Worm (Caenorhabditis elegans) whole organism, L4 larva: Measurements from ENCODE around the gene lin-52.

Experiments
- D1046.2 ChIP-seq: fragments of 200-800 bp; sonication (Bioruptor generic); IDR thresholded peaks from 2 replicates; pipeline ENCODE4 v1.3.6; 2022; ENCODE audit warnings: missing genetic modification characterization, missing compliant biosample characterization
- F10B5.3 ChIP-seq: sonication (generic microtip); optimal IDR thresholded peaks from 2 replicates; lab custom pipeline; 2016; ENCODE audit warnings: mild to moderate bottlenecking, missing genetic modification characterization, missing compliant biosample characterization
- F26F4.8 ChIP-seq: fragments of 200-800 bp; sonication (Bioruptor generic); conservative IDR thresholded peaks from 2 replicates; pipeline ENCODE4 v1.3.6; 2022; ENCODE audit warnings: missing genetic modification characterization, missing compliant biosample characterization
- F44E2.7 ChIP-seq: fragments of 200-800 bp; sonication (Bioruptor generic); IDR thresholded peaks from 2 replicates; pipeline ENCODE4 v2.1.2; 2022; ENCODE audit warnings: missing genetic modification characterization, missing compliant biosample characterization
- T20F7.1 ChIP-seq: fragments of 200-800 bp; sonication (Bioruptor generic); optimal IDR thresholded peaks from 2 replicates; lab custom pipeline; 2018; ENCODE audit warnings: mild to moderate bottlenecking, missing genetic modification characterization, missing compliant biosample characterization
- Y5F2A.4 ChIP-seq: fragments of 200-800 bp; sonication (Bioruptor generic); optimal IDR thresholded peaks from 2 replicates; lab custom pipeline; 2018; ENCODE audit warnings: mild to moderate bottlenecking, missing genetic modification characterization, missing compliant biosample characterization
- Y75B8A.6 ChIP-seq: fragments of 200-800 bp; sonication (Bioruptor generic); IDR thresholded peaks from 2 replicates; pipeline ENCODE4 v1.3.6; 2022; ENCODE audit warnings: missing genetic modification reagents, missing genetic modification characterization, missing compliant biosample characterization
- aha-1 ChIP-seq: fragments of 150-350 bp; peaks from one replicate; lab custom pipeline; 2014; ENCODE audit warnings: missing biosample characterization, missing genetic modification characterization
- ama-1 ChIP-seq: fragments of 150-350 bp; optimal IDR thresholded peaks from 2 replicates; lab custom pipeline; 2014; ENCODE audit warnings: inconsistent platforms, mixed read lengths
- arid-1 ChIP-seq: fragments of 200-800 bp; sonication (Bioruptor generic); conservative IDR thresholded peaks from 2 replicates; pipeline ENCODE4 v1.3.6; 2022; ENCODE audit warnings: missing genetic modification reagents, missing genetic modification characterization, missing compliant biosample characterization
- ceh-20 ChIP-seq: fragments of 200-800 bp; sonication (Bioruptor generic); IDR thresholded peaks from 2 replicates; pipeline ENCODE4 v1.3.6; 2022; ENCODE audit warnings: missing genetic modification reagents, missing genetic modification characterization, missing compliant biosample characterization
- ceh-28 ChIP-seq: fragments of 150-350 bp; optimal IDR thresholded peaks from 2 replicates; lab custom pipeline; 2014; ENCODE audit warnings: missing biosample characterization, missing genetic modification reagents, missing genetic modification characterization
- daf-16 ChIP-seq, 3 experiments: sonication (generic microtip); optimal IDR thresholded peaks; 2 replicates each; lab custom pipeline; 2016 to 2017; ENCODE audit warnings: missing genetic modification characterization in 3 of 3, missing genetic modification reagents in 3 of 3, mild to moderate bottlenecking in 2 of 3, missing compliant biosample characterization in 2 of 3, missing biosample characterization in 1 of 3, moderate library complexity in 1 of 3
- daf-19 ChIP-seq: fragments of 200-800 bp; sonication (Bioruptor generic); conservative IDR thresholded peaks from 2 replicates; pipeline ENCODE4 v1.3.6; 2022; ENCODE audit warnings: missing genetic modification characterization, missing compliant biosample characterization
- daf-8 ChIP-seq: fragments of 200-800 bp; sonication (Bioruptor generic); IDR thresholded peaks from 2 replicates; pipeline ENCODE4 v1.3.6; 2022; ENCODE audit warnings: missing genetic modification characterization, missing compliant biosample characterization
- duxl-1 ChIP-seq: sonication (generic microtip); optimal IDR thresholded peaks from 2 replicates; lab custom pipeline; 2016; ENCODE audit warnings: mild to moderate bottlenecking, missing genetic modification characterization, moderate library complexity, missing compliant biosample characterization; ENCODE audit not compliant: poor library complexity
- dve-1 ChIP-seq: sonication (generic microtip); optimal IDR thresholded peaks from 2 replicates; lab custom pipeline; 2017; ENCODE audit warnings: antibody characterized with exemption, mild to moderate bottlenecking, missing genetic modification characterization, missing compliant biosample characterization; ENCODE audit not compliant: insufficient read depth
- egl-43 ChIP-seq: fragments of 200-800 bp; sonication (Bioruptor generic); IDR thresholded peaks from 2 replicates; pipeline ENCODE4 v1.3.6; 2022; ENCODE audit warnings: missing genetic modification reagents, missing genetic modification characterization, missing compliant biosample characterization
- fos-1 ChIP-seq: fragments of 150-350 bp; optimal IDR thresholded peaks from 2 replicates; lab custom pipeline; 2014; ENCODE audit warnings: missing biosample characterization, missing genetic modification characterization
- gei-8 ChIP-seq: fragments of 200-800 bp; sonication (Bioruptor generic); optimal IDR thresholded peaks from 2 replicates; lab custom pipeline; 2018; ENCODE audit warnings: mild to moderate bottlenecking, missing genetic modification characterization, missing compliant biosample characterization
- lin-1 ChIP-seq: fragments of 200-800 bp; sonication (Bioruptor generic); IDR thresholded peaks from 2 replicates; pipeline ENCODE4 v1.3.6; 2022; ENCODE audit warnings: missing genetic modification reagents, missing genetic modification characterization, missing compliant biosample characterization
- lin-38 ChIP-seq: fragments of 200-800 bp; sonication (Bioruptor generic); IDR thresholded peaks from 2 replicates; pipeline ENCODE4 v1.3.6; 2022; ENCODE audit warnings: missing genetic modification reagents, missing genetic modification characterization, missing compliant biosample characterization
- lir-3 ChIP-seq: sonication (generic microtip); optimal IDR thresholded peaks from 2 replicates; lab custom pipeline; 2016; ENCODE audit warnings: mild to moderate bottlenecking, missing genetic modification characterization, missing compliant biosample characterization
- madf-5 ChIP-seq, 2 experiments: fragments of 200-800 bp; sonication (Bioruptor generic); IDR thresholded peaks; 2 replicates each; pipeline ENCODE4 v1.3.6; 2022; ENCODE audit warnings: missing compliant biosample characterization in 2 of 2, missing genetic modification characterization in 2 of 2
- madf-9 ChIP-seq: fragments of 200-800 bp; sonication (Bioruptor generic); conservative IDR thresholded peaks from 2 replicates; pipeline ENCODE4 v1.3.6; 2022; ENCODE audit warnings: missing genetic modification reagents, missing genetic modification characterization, missing compliant biosample characterization
- mes-2 ChIP-seq: sonication (generic microtip); optimal IDR thresholded peaks from 2 replicates; lab custom pipeline; 2016; ENCODE audit warnings: missing genotype, mild to moderate bottlenecking, missing genetic modification characterization, missing compliant biosample characterization; ENCODE audit not compliant: poor library complexity, severe bottlenecking
- mxl-2 ChIP-seq: fragments of 200-800 bp; sonication (Bioruptor generic); conservative IDR thresholded peaks from 2 replicates; pipeline ENCODE4 v1.3.6; 2022; ENCODE audit warnings: missing genetic modification reagents, missing genetic modification characterization, missing compliant biosample characterization
- nhr-102 ChIP-seq: sonication (generic microtip); optimal IDR thresholded peaks from 2 replicates; lab custom pipeline; 2016; ENCODE audit warnings: mild to moderate bottlenecking, missing genetic modification characterization, moderate library complexity, missing compliant biosample characterization
- nhr-111 ChIP-seq: fragments of 200-800 bp; sonication (Bioruptor generic); optimal IDR thresholded peaks from 2 replicates; lab custom pipeline; 2018; ENCODE audit warnings: mild to moderate bottlenecking, missing genetic modification characterization, missing compliant biosample characterization
- nhr-237 ChIP-seq: sonication (generic microtip); optimal IDR thresholded peaks from 2 replicates; lab custom pipeline; 2017; ENCODE audit warnings: missing biosample characterization, missing genetic modification characterization
- nhr-28 ChIP-seq: fragments of 150-350 bp; optimal IDR thresholded peaks from 2 replicates; lab custom pipeline; 2014; ENCODE audit warnings: missing biosample characterization, missing genetic modification characterization
- nhr-48 ChIP-seq: sonication (generic microtip); optimal IDR thresholded peaks from 2 replicates; lab custom pipeline; 2016; ENCODE audit warnings: mild to moderate bottlenecking, missing genetic modification characterization, missing compliant biosample characterization
- nhr-77 ChIP-seq: fragments of 150-350 bp; optimal IDR thresholded peaks from 2 replicates; lab custom pipeline; 2014; ENCODE audit warnings: missing biosample characterization, missing genetic modification characterization
- pha-4 ChIP-seq, 2 experiments: fragments of 150-350 bp in 1 of 2; fragments of 200-800 bp in 1 of 2; sonication (Bioruptor generic) in 1 of 2; IDR thresholded peaks in 1 of 2; optimal IDR thresholded peaks in 1 of 2; 2 replicates each; pipeline versions ENCODE4 v1.3.6 to Lab custom; 2014 to 2022; ENCODE audit warnings: missing genetic modification characterization in 2 of 2, missing genetic modification reagents in 2 of 2, missing biosample characterization in 1 of 2, missing compliant biosample characterization in 1 of 2
- sdz-12 ChIP-seq: fragments of 200-800 bp; sonication (Bioruptor generic); optimal IDR thresholded peaks from 2 replicates; lab custom pipeline; 2018; ENCODE audit warnings: mild to moderate bottlenecking, missing genetic modification characterization, missing compliant biosample characterization
- set-16 ChIP-seq: fragments of 200-800 bp; sonication (Bioruptor generic); IDR thresholded peaks from 2 replicates; pipeline ENCODE4 v1.3.6; 2022; ENCODE audit warnings: missing genetic modification reagents, missing genetic modification characterization, missing compliant biosample characterization
- tag-97 ChIP-seq: fragments of 200-800 bp; sonication (Bioruptor generic); IDR thresholded peaks from 2 replicates; pipeline ENCODE4 v1.3.6; 2022; ENCODE audit warnings: missing genetic modification characterization, missing compliant biosample characterization
- tra-1 ChIP-seq: fragments of 200-800 bp; sonication (Bioruptor generic); IDR thresholded peaks from 2 replicates; pipeline ENCODE4 v1.3.6; 2022; ENCODE audit warnings: missing genetic modification reagents, missing genetic modification characterization, missing compliant biosample characterization
- unc-130 ChIP-seq: sonication (generic microtip); optimal IDR thresholded peaks from 2 replicates; lab custom pipeline; 2016; ENCODE audit warnings: missing genetic modification reagents, missing genetic modification characterization, missing compliant biosample characterization
- unc-39 ChIP-seq: sonication (generic microtip); optimal IDR thresholded peaks from 2 replicates; lab custom pipeline; 2017; ENCODE audit warnings: missing biosample characterization, missing genetic modification characterization
- unc-62 ChIP-seq, 3 experiments: fragments of 150-350 bp in 1 of 3; sonication (generic microtip); optimal IDR thresholded peaks in 2 of 3; peaks in 1 of 3; 1 replicate in 1 of 3; 2 replicates in 2 of 3; lab custom pipeline; 2014 to 2017; ENCODE audit warnings: missing biosample characterization in 3 of 3, missing genetic modification characterization in 3 of 3, missing genetic modification reagents in 3 of 3, missing genotype in 1 of 3
- vab-7 ChIP-seq: fragments of 200-800 bp; sonication (Bioruptor generic); IDR thresholded peaks from 2 replicates; pipeline ENCODE4 v1.3.6; 2022; ENCODE audit warnings: missing genetic modification reagents, missing genetic modification characterization, missing compliant biosample characterization
- zag-1 ChIP-seq: fragments of 150-350 bp; optimal IDR thresholded peaks from 2 replicates; lab custom pipeline; 2014; ENCODE audit warnings: missing biosample characterization, missing genetic modification characterization

Gene lin-52

DNA sequence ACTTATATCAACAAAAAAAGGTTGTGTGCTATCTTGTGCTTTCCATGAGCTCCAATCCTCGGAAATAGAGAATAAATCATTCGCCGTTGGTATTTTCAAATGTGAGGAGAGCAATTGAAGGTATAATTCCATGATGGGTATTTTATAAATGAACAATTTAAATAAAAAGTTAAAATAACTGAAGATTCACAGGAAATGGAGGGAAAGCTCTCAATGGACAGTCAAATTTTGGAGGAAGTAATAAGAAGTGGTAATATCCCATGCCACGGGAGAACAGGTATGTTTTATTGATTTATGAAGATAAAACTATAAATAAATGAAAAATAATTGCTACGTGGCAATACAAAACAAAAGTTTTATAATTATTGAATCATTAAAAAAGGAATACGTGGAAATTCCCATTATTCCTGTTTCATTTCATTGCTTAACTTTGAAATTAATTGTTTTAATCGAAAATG is 41.4 kb downstream of the lin-52 start (continued):
- TF ChIP-seq lin-38 (GFP tag; lab: Robert Waterston, UW) (peak; percentile 62), ama-1 (lab: Kevin White, UChicago) (peak; percentile 68), egl-43 (GFP tag; lab: Robert Waterston, UW) (no peak), sdz-12 (peak; percentile 76), F44E2.7 (no peak), fos-1 (tag; lab: Kevin White, UChicago) (peak; percentile 51), duxl-1 (tag; lab: Kevin White, UChicago) (peak; percentile 46), nhr-237 (tag; lab: Kevin White, UChicago) (no peak), madf-9 (GFP tag; lab: Robert Waterston, UW) (no peak), Y75B8A.6 (GFP tag; lab: Robert Waterston, UW) (no peak), lir-3 (tag; lab: Kevin White, UChicago) (no peak), nhr-77 (no peak), zag-1 (tag; lab: Kevin White, UChicago) (no peak), dve-1 (peak; percentile 78)
- TF ChIP-seq, all 104 proteins: peak for 23

ce11 chrIII:9782483-9783081 is 42.0 kb downstream of the lin-52 start, which contains the start of gene R10E11.6:
TSS of gene R10E11.6 (plus strand) at chrIII:9783006.
- TF ChIP-seq unc-39 (tag; lab: Kevin White, UChicago) = no peak
- TF ChIP-seq daf-19 = 0 out of 2 replicates have a peak, but pooled peaks have one; percentile 10
- peak; percentile 33 for TF ChIP-seq Y5F2A.4 (GFP tag; lab: Kevin White, UChicago)
- no peak for TF ChIP-seq tag-97 (GFP tag; lab: Robert Waterston, UW)
- TF ChIP-seq aha-1 (tag; lab: Kevin White, UChicago) = peak; percentile 92
- 0 out of 2 replicates have a peak, but pooled peaks have one; percentile 8 for TF ChIP-seq daf-8
- TF ChIP-seq D1046.2 (GFP tag; lab: Robert Waterston, UW) = 0 out of 2 replicates have a peak, but pooled peaks have one; percentile 11
- TF ChIP-seq F10B5.3 (tag; lab: Kevin White, UChicago) = no peak
- TF ChIP-seq mes-2 (tag; lab: Kevin White, UChicago) = peak; percentile 22
- TF ChIP-seq ceh-20 (GFP tag; lab: Robert Waterston, UW) = no peak
- TF ChIP-seq, all 104 proteins: peak for 6

DNA sequence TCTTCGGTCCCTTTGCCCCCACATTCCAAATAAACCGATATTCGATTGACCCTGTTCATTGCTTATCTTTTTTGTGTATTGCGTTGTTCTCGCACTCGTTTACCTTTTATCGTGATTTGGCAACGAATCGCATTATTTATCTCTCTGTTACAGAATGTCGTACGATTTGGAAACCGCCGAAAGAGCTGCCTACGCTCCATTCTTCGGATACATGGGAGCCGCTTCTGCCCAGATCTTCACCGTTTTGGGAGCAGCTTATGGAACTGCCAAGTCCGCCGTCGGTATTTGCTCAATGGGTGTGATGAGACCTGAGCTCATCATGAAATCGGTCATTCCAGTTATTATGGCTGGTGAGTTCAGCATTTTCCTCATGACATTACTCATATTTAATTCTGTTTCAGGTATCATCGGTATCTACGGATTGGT is 42.5 kb downstream of the lin-52 start, which contains the start of gene vha-2:
Gene vha-2 (plus strand): TSS at position 154 of the 426 bp plus-strand sequence.
- TF ChIP-seq mes-2 (tag; lab: Kevin White, UChicago) = peak; percentile 32
- peak; percentile 61 for TF ChIP-seq lin-1
- TF ChIP-seq F44E2.7 = no peak
- no peak for TF ChIP-seq F26F4.8
- peak; percentile 10 for TF ChIP-seq nhr-48 (tag; lab: Kevin White, UChicago)
- TF ChIP-seq unc-130 (GFP tag; lab: Kevin White, UChicago) = no peak
- TF ChIP-seq vab-7 (GFP tag; lab: Robert Waterston, UW) = no peak
- TF ChIP-seq ceh-28 (tag; lab: Kevin White, UChicago) = no peak
- TF ChIP-seq dve-1 = peak; percentile 31
- TF ChIP-seq aha-1 (tag; lab: Kevin White, UChicago) = no peak
- peak in 1 of 2 experiments; percentile 91 for TF ChIP-seq unc-62 (GFP tag; optimal IDR thresholded peaks at IDR 0.05 in 1 of 2; lab: Kevin White, UChicago)
- no peak for TF ChIP-seq unc-62 (tag; optimal IDR thresholded peaks at IDR 0.05; lab: Kevin White, UChicago)
- TF ChIP-seq daf-16 (GFP tag; optimal IDR thresholded peaks at IDR 0.05; lab: Kevin White, UChicago) = peak in 1 of 2 experiments; percentile 9
- peak; percentile 31 for TF ChIP-seq daf-16 (tag; optimal IDR thresholded peaks at IDR 0.05; lab: Kevin White, UChicago)
- peak; percentile 12 for TF ChIP-seq nhr-102 (tag; lab: Kevin White, UChicago)
- peak; percentile 77 for TF ChIP-seq lin-38 (GFP tag; lab: Robert Waterston, UW)
- 0 out of 2 replicates have a peak, but pooled peaks have one; percentile 10 for TF ChIP-seq daf-8
- peak; percentile 23; the same call in 1 of the 2 replicates for TF ChIP-seq set-16 (GFP tag; lab: Robert Waterston, UW)
- no peak for TF ChIP-seq tag-97 (GFP tag; lab: Robert Waterston, UW)
- no peak for TF ChIP-seq mxl-2 (GFP tag; lab: Robert Waterston, UW)
- TF ChIP-seq madf-9 (GFP tag; lab: Robert Waterston, UW) = peak; percentile 49; the same call in 1 of the 2 replicates
- TF ChIP-seq arid-1 = peak; percentile 49
- peak; percentile 61 for TF ChIP-seq T20F7.1
- no peak for TF ChIP-seq nhr-28
- 0 out of 4 replicates have a peak, but pooled peaks of 1 of the 2 experiments have one; percentile 34 for TF ChIP-seq madf-5 (GFP tag; IDR thresholded peaks at IDR 0.05; lab: Robert Waterston, UW)
- TF ChIP-seq gei-8 (GFP tag; lab: Kevin White, UChicago) = no peak
- peak; percentile 38 for TF ChIP-seq pha-4 (GFP tag; IDR thresholded peaks at IDR 0.05; lab: Robert Waterston, UW)
- TF ChIP-seq pha-4 (tag; optimal IDR thresholded peaks at IDR 0.05; lab: Kevin White, UChicago) = no peak
- TF ChIP-seq nhr-111 (GFP tag; lab: Kevin White, UChicago) = peak; percentile 42
- peak; percentile 26; the same call in 1 of the 2 replicates for TF ChIP-seq tra-1 (GFP tag; lab: Robert Waterston, UW)
